Fruit fly (Drosophila melanogaster) whole organism, wandering third instar larva: ENCODE data around the gene CG7379.

Experiments used
- Abd-B ChIP-seq: fragments of >200 bp; optimal IDR thresholded peaks from 2 replicates; lab custom pipeline; 2017; ENCODE audit warnings: missing biosample characterization, missing genetic modification characterization
- CG32264 ChIP-seq: fragments of 200-800 bp; sonication (Bioruptor generic); optimal IDR thresholded peaks from 2 replicates; lab custom pipeline; 2016; ENCODE audit warnings: missing biosample characterization, missing genetic modification characterization
- CrebA ChIP-seq: fragments of 200-800 bp; sonication (Bioruptor generic); optimal IDR thresholded peaks from 2 replicates; lab custom pipeline; 2016; ENCODE audit warnings: missing biosample characterization, mild to moderate bottlenecking, missing genetic modification characterization, borderline replicate concordance
- Dfd ChIP-seq: fragments of >200 bp; optimal IDR thresholded peaks from 2 replicates; lab custom pipeline; 2017; ENCODE audit warnings: missing biosample characterization, missing genetic modification characterization
- Dif ChIP-seq: fragments of 200-275, 200-300 bp; sonication (Bioruptor generic); optimal IDR thresholded peaks from 2 replicates; lab custom pipeline; 2018; ENCODE audit warnings: missing biosample characterization, missing genetic modification characterization; ENCODE audit not compliant: partially characterized antibody
- GATAd ChIP-seq: sonication (Bioruptor generic); optimal IDR thresholded peaks from 2 replicates; lab custom pipeline; 2016; ENCODE audit warnings: missing biosample characterization, missing genetic modification characterization
- HLH106 ChIP-seq: fragments of 200-800 bp; optimal IDR thresholded peaks from 3 replicates; lab custom pipeline; 2019; ENCODE audit warnings: missing biosample characterization, mild to moderate bottlenecking, missing genetic modification characterization, moderate library complexity
- Hr78 ChIP-seq: fragments of >200 bp; optimal IDR thresholded peaks from 2 replicates; lab custom pipeline; 2017; ENCODE audit warnings: missing biosample characterization, missing genetic modification characterization
- Hr83 ChIP-seq: fragments of 200-300 bp; sonication (Bioruptor generic); optimal IDR thresholded peaks from 2 replicates; lab custom pipeline; 2016; ENCODE audit warnings: missing biosample characterization, mild to moderate bottlenecking, missing genetic modification characterization, moderate library complexity; ENCODE audit not compliant: poor library complexity, severe bottlenecking
- Mio ChIP-seq: sonication (Bioruptor generic); optimal IDR thresholded peaks from 2 replicates; lab custom pipeline; 2016; ENCODE audit warnings: missing biosample characterization, missing genetic modification characterization
- Myc ChIP-seq: fragments of >200 bp; optimal IDR thresholded peaks from 2 replicates; lab custom pipeline; 2017
- N ChIP-seq: fragments of >200 bp; optimal IDR thresholded peaks from 2 replicates; lab custom pipeline; 2018; ENCODE audit warnings: missing biosample characterization, missing external identifiers, missing genetic modification characterization
- OdsH ChIP-seq: fragments of 200-800 bp; sonication (Bioruptor generic); optimal IDR thresholded peaks from 2 replicates; lab custom pipeline; 2016; ENCODE audit warnings: missing biosample characterization, mild to moderate bottlenecking, missing genetic modification characterization
- Rel ChIP-seq, 2 experiments: fragments of 200-800 bp; sonication (Bioruptor generic) in 1 of 2; optimal IDR thresholded peaks; 2 replicates in 1 of 2; 3 replicates in 1 of 2; lab custom pipeline; 2016 to 2019; ENCODE audit warnings: mild to moderate bottlenecking in 2 of 2, missing biosample characterization in 2 of 2, missing genetic modification characterization in 2 of 2, moderate library complexity in 1 of 2
- Vsx2 ChIP-seq: fragments of 200-300, 225-300 bp; sonication (Bioruptor generic); optimal IDR thresholded peaks from 2 replicates; lab custom pipeline; 2018; ENCODE audit warnings: missing biosample characterization, missing genetic modification characterization; ENCODE audit not compliant: partially characterized antibody
- br ChIP-seq: fragments of 200-800 bp; sonication (Bioruptor generic); optimal IDR thresholded peaks from 2 replicates; lab custom pipeline; 2016; ENCODE audit warnings: missing biosample characterization, missing genetic modification characterization
- brk ChIP-seq: fragments of 200-800 bp; sonication (Bioruptor generic); optimal IDR thresholded peaks from 2 replicates; lab custom pipeline; 2016; ENCODE audit warnings: missing biosample characterization, mild to moderate bottlenecking, missing genetic modification characterization
- dmrt93B ChIP-seq: fragments of 200-800 bp; sonication (Bioruptor generic); optimal IDR thresholded peaks from 2 replicates; lab custom pipeline; 2018; ENCODE audit warnings: missing biosample characterization, mild to moderate bottlenecking, missing genetic modification characterization
- dsf ChIP-seq: sonication (Bioruptor generic); optimal IDR thresholded peaks from 2 replicates; lab custom pipeline; 2016; ENCODE audit warnings: missing biosample characterization, missing genetic modification characterization, borderline replicate concordance
- fru ChIP-seq: fragments of 200-800 bp; sonication (Bioruptor generic); optimal IDR thresholded peaks from 3 replicates; lab custom pipeline; 2016; ENCODE audit warnings: missing biosample characterization, mild to moderate bottlenecking, missing genetic modification characterization
- h ChIP-seq: fragments of 200-800 bp; sonication (Bioruptor generic); optimal IDR thresholded peaks from 3 replicates; lab custom pipeline; 2016; ENCODE audit warnings: missing biosample characterization, mild to moderate bottlenecking, missing genetic modification characterization
- jim ChIP-seq: fragments of 175-275, 200-325 bp; sonication (Bioruptor generic); optimal IDR thresholded peaks from 2 replicates; lab custom pipeline; 2016; ENCODE audit warnings: missing biosample characterization, mild to moderate bottlenecking, missing genetic modification characterization
- lola ChIP-seq: fragments of >200 bp; optimal IDR thresholded peaks from 2 replicates; lab custom pipeline; 2017; ENCODE audit warnings: missing biosample characterization, missing genetic modification characterization
- pan ChIP-seq: fragments of >200 bp; optimal IDR thresholded peaks from 2 replicates; lab custom pipeline; 2017
- psq ChIP-seq: fragments of 200-800 bp; sonication (Bioruptor generic); optimal IDR thresholded peaks from 3 replicates; lab custom pipeline; 2017; ENCODE audit warnings: missing biosample characterization, mild to moderate bottlenecking, missing genetic modification characterization, moderate library complexity
- rgr ChIP-seq: fragments of 200-800 bp; sonication (Bioruptor generic); optimal IDR thresholded peaks from 3 replicates; lab custom pipeline; 2016; ENCODE audit warnings: missing biosample characterization, mild to moderate bottlenecking, missing genetic modification characterization
- sage ChIP-seq: fragments of 200-800 bp; sonication (Bioruptor generic); optimal IDR thresholded peaks from 2 replicates; lab custom pipeline; 2016; ENCODE audit warnings: missing biosample characterization, mild to moderate bottlenecking, missing genetic modification characterization
- sv ChIP-seq: fragments of 200-800 bp; sonication (Bioruptor generic); optimal IDR thresholded peaks from 3 replicates; lab custom pipeline; 2016; ENCODE audit warnings: missing biosample characterization, missing genetic modification characterization
- tai ChIP-seq: sonication (Bioruptor generic); optimal IDR thresholded peaks from 2 replicates; lab custom pipeline; 2016; ENCODE audit warnings: missing biosample characterization, missing genetic modification characterization
- usp ChIP-seq: fragments of >200 bp; optimal IDR thresholded peaks from 2 replicates; lab custom pipeline; 2017; ENCODE audit warnings: missing biosample characterization, missing genetic modification characterization
- woc ChIP-seq: sonication (Bioruptor generic); optimal IDR thresholded peaks from 2 replicates; lab custom pipeline; 2016; ENCODE audit warnings: missing biosample characterization, mild to moderate bottlenecking, missing genetic modification characterization

Gene CG7379

DNA sequence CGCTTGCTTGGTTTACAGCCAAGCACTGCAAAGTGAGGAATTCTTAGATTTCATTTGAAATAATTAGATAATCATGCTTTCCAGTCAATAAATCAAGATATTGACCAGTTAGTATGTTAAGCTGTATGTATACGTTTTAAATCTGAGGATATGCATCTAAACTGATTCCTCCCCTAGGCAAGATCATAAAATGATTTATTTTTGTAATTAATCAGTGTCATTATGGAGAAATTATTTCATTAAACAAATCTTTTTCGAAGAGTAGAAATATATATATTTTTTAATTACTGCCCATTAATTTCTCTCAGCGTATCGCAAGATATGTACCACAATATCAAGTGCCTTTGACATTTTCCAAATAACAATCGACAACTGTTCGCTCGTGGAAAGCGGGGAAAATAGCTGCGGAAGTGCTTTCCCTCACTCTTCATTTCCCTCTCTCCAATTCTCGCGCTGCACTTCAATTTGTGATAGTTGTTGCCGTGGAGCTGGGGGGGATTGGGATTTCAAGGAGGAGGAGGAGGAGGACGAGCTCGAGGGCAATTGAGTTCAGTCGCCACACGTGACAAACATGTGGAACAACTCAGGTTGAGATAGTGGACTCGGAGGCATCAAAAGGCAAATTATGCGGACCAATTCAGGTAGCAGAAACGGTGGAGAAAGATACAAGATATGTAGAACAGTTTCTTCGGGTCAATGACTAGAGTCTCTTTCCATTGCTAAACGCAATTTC lies 16.3 kb upstream of the CG7379 start:
- no peak for TF ChIP-seq GATAd (GFP tag; lab: Kevin White, UChicago)
- no peak for TF ChIP-seq dsf (GFP tag; lab: Kevin White, UChicago)
- no peak for TF ChIP-seq br (GFP tag; lab: Kevin White, UChicago)
- no peak for TF ChIP-seq dmrt93B
- no peak for TF ChIP-seq CrebA (GFP tag; lab: Kevin White, UChicago)
- TF ChIP-seq OdsH = no peak
- TF ChIP-seq Myc (lab: Kevin White, UChicago) = no peak
- TF ChIP-seq jim (GFP tag; lab: Kevin White, UChicago) = no peak
- no peak for TF ChIP-seq pan
- no peak for TF ChIP-seq CG32264 (GFP tag; lab: Kevin White, UChicago)
- no peak for TF ChIP-seq psq (GFP tag; lab: Kevin White, UChicago)
- no peak for TF ChIP-seq woc
- TF ChIP-seq Dfd (GFP tag; lab: Kevin White, UChicago) = no peak
- no peak for TF ChIP-seq Dif (GFP tag; lab: Kevin White, UChicago)
- no peak for TF ChIP-seq Vsx2 (GFP tag; lab: Kevin White, UChicago)
- TF ChIP-seq sage (GFP tag; lab: Kevin White, UChicago) = no peak
- TF ChIP-seq fru (GFP tag; lab: Kevin White, UChicago) = no peak
- TF ChIP-seq h (GFP tag; lab: Kevin White, UChicago) = no peak
- TF ChIP-seq brk (GFP tag; lab: Kevin White, UChicago) = no peak
- no peak for TF ChIP-seq lola (GFP tag; lab: Kevin White, UChicago)

DNA sequence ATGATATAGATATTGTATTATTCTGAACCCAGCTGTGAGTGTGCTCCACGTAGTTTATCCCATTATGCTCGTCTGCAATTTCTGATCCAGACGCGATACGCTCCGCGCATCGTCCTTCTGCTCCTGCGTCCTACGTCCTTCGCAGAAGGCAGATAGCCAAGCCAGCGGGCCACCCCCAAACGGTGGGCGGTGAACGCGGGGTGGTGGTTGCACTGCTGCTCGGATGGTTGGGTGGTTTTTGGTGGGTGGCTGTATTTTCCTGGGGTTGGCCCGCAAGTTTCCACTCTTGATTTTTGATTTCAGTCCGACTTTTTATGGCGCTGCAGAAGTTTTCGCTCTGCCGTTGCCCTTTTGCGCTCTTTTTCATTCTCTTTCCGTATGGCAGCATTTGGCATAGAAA lies 14.4 kb upstream of the CG7379 start:
- TF ChIP-seq fru (GFP tag; lab: Kevin White, UChicago) = no peak
- TF ChIP-seq sv (GFP tag; lab: Kevin White, UChicago) = no peak
- no peak for TF ChIP-seq Mio (GFP tag; lab: Kevin White, UChicago)
- TF ChIP-seq tai (GFP tag; lab: Kevin White, UChicago) = no peak
- no peak for TF ChIP-seq N (GFP tag; lab: Kevin White, UChicago)
- no peak for TF ChIP-seq psq (GFP tag; lab: Kevin White, UChicago)
- no peak for TF ChIP-seq Vsx2 (GFP tag; lab: Kevin White, UChicago)
- TF ChIP-seq Dfd (GFP tag; lab: Kevin White, UChicago) = no peak
- TF ChIP-seq Hr83 (GFP tag; lab: Kevin White, UChicago) = no peak
- no peak for TF ChIP-seq Hr78 (GFP tag; lab: Kevin White, UChicago)
- TF ChIP-seq dmrt93B = no peak
- TF ChIP-seq dsf (GFP tag; lab: Kevin White, UChicago) = no peak
- no peak for TF ChIP-seq usp (GFP tag; lab: Kevin White, UChicago)
- no peak for TF ChIP-seq jim (GFP tag; lab: Kevin White, UChicago)
- TF ChIP-seq Abd-B (GFP tag; lab: Kevin White, UChicago) = no peak
- TF ChIP-seq sage (GFP tag; lab: Kevin White, UChicago) = no peak

dm6 chr3R:17811707-17812099 lies 13.6 kb upstream of the CG7379 start:
- no peak for TF ChIP-seq HLH106 (tag; lab: Kevin White, UChicago)
- TF ChIP-seq Vsx2 (GFP tag; lab: Kevin White, UChicago) = no peak
- no peak for TF ChIP-seq N (GFP tag; lab: Kevin White, UChicago)
- TF ChIP-seq jim (GFP tag; lab: Kevin White, UChicago) = no peak
- TF ChIP-seq dsf (GFP tag; lab: Kevin White, UChicago) = no peak
- no peak for TF ChIP-seq woc
- TF ChIP-seq Rel (GFP tag; optimal IDR thresholded peaks at IDR 0.05; lab: Kevin White, UChicago) = no peak
- TF ChIP-seq Rel (tag; optimal IDR thresholded peaks at IDR 0.05; lab: Kevin White, UChicago) = no peak
- TF ChIP-seq rgr (GFP tag; lab: Kevin White, UChicago) = no peak
- no peak for TF ChIP-seq Hr78 (GFP tag; lab: Kevin White, UChicago)
- no peak for TF ChIP-seq Dfd (GFP tag; lab: Kevin White, UChicago)
- no peak for TF ChIP-seq br (GFP tag; lab: Kevin White, UChicago)
- TF ChIP-seq usp (GFP tag; lab: Kevin White, UChicago) = no peak
- TF ChIP-seq sage (GFP tag; lab: Kevin White, UChicago) = no peak
- TF ChIP-seq h (GFP tag; lab: Kevin White, UChicago) = no peak
- no peak for TF ChIP-seq psq (GFP tag; lab: Kevin White, UChicago)
- TF ChIP-seq Myc (lab: Kevin White, UChicago) = no peak
- TF ChIP-seq, all 38 proteins: peak for 0
